Worm (Caenorhabditis elegans) whole organism, young adult: ENCODE results near the gene pola-1.

Experiments
- F10E7.11 ChIP-seq: sonication (generic microtip); optimal IDR thresholded peaks from 2 replicates; lab custom pipeline; 2017; ENCODE audit warnings: mild to moderate bottlenecking, missing genetic modification characterization, moderate library complexity, missing compliant biosample characterization
- F49E8.2 ChIP-seq: sonication (generic microtip); optimal IDR thresholded peaks from 3 replicates; lab custom pipeline; 2017; ENCODE audit warnings: missing genetic modification characterization, mild to moderate bottlenecking, missing compliant biosample characterization, antibody characterized with exemption, moderate library complexity; ENCODE audit not compliant: insufficient read depth
- F57C9.4 ChIP-seq: sonication (generic microtip); optimal IDR thresholded peaks from 2 replicates; lab custom pipeline; 2017; ENCODE audit warnings: mild to moderate bottlenecking, missing genetic modification characterization, missing compliant biosample characterization
- ceh-79 ChIP-seq: sonication (generic microtip); optimal IDR thresholded peaks from 2 replicates; lab custom pipeline; 2017; ENCODE audit warnings: mild to moderate bottlenecking, missing genetic modification characterization, missing compliant biosample characterization
- efl-1 ChIP-seq: fragments of 150-350 bp; optimal IDR thresholded peaks from 2 replicates; lab custom pipeline; 2014; ENCODE audit warnings: missing biosample characterization, missing genetic modification reagents, missing genetic modification characterization
- ets-4 ChIP-seq: fragments of 200-800 bp; sonication (Bioruptor generic); optimal IDR thresholded peaks from 2 replicates; lab custom pipeline; 2018; ENCODE audit warnings: mild to moderate bottlenecking, missing genetic modification characterization, missing compliant biosample characterization
- madf-8 ChIP-seq: fragments of 200-800 bp; sonication (Bioruptor generic); conservative IDR thresholded peaks from 2 replicates; pipeline ENCODE4 v1.3.6; 2022; ENCODE audit warnings: missing genetic modification reagents, missing genetic modification characterization, missing compliant biosample characterization
- nfyb-1 ChIP-seq: fragments of 200-800 bp; sonication (Bioruptor generic); IDR thresholded peaks from 2 replicates; pipeline ENCODE4 v1.3.6; 2022; ENCODE audit warnings: missing genetic modification reagents, missing genetic modification characterization, missing compliant biosample characterization
- snpc-4 ChIP-seq, 5 experiments: fragments of 150-350 bp in 1 of 5; sonication (generic microtip) in 4 of 5; optimal IDR thresholded peaks; 2 replicates each; lab custom pipeline; 2014 to 2018; ENCODE audit warnings: missing genetic modification characterization in 5 of 5, missing biosample characterization in 3 of 5, antibody characterized with exemption in 2 of 5, mild to moderate bottlenecking in 2 of 5, missing compliant biosample characterization in 2 of 5, missing genotype in 2 of 5, moderate library complexity in 2 of 5, missing genetic modification reagents in 1 of 5
- ztf-18 ChIP-seq: sonication (generic microtip); optimal IDR thresholded peaks from 2 replicates; lab custom pipeline; 2016; ENCODE audit warnings: missing genotype, mild to moderate bottlenecking, missing genetic modification characterization, missing compliant biosample characterization
- ztf-6 ChIP-seq: fragments of 200-800 bp; sonication (Bioruptor generic); IDR thresholded peaks from 2 replicates; pipeline ENCODE4 v1.3.6; 2022; ENCODE audit warnings: missing genetic modification reagents, missing genetic modification characterization, missing compliant biosample characterization

DNA sequence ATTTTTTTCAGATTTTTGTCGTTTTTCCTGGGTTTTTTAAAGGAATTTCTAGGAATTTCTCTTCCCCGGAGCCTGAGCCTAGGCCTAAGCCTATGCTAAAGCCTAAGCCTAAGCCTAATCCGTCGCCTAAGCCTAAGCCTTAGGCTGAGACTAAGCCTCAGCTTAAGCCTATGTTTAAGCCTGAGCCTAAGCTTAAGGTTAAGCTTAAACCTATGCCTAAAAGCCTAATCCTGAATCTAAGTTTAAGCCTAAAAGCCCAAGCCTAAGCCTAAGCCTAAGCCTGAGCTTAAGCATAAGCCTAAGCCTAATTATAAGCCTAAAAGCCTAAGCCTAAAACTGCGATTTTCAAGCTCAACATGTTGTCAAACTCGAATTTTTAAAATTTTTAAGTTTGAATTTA, 51.9 kb downstream of the pola-1 start:
- TF ChIP-seq snpc-4 (GFP tag; optimal IDR thresholded peaks at IDR 0.05; lab: Kevin White, UChicago) (no peak), snpc-4 (tag; optimal IDR thresholded peaks at IDR 0.05; lab: Kevin White, UChicago) (no peak), F10E7.11 (tag; lab: Kevin White, UChicago) (no peak), ztf-6 (GFP tag; lab: Robert Waterston, UW) (no peak), efl-1 (GFP tag; lab: Kevin White, UChicago) (no peak), F49E8.2 (tag; lab: Kevin White, UChicago) (no peak), ztf-18 (no peak), madf-8 (GFP tag; lab: Robert Waterston, UW) (no peak), ceh-79 (tag; lab: Kevin White, UChicago) (no peak), nfyb-1 (GFP tag; lab: Robert Waterston, UW) (no peak), ets-4 (no peak), F57C9.4 (tag; lab: Kevin White, UChicago) (no peak)
